Worm (Caenorhabditis elegans) whole organism, midembryonic: ENCODE data around the gene F20C5.6.

Experiments used
- T22C8.4 ChIP-seq: fragments of 200-800 bp; sonication (Bioruptor generic); IDR thresholded peaks from 2 replicates; pipeline ENCODE4 v1.3.6; 2022; ENCODE audit warnings: missing genetic modification characterization, missing compliant biosample characterization
- cog-1 ChIP-seq: sonication (generic microtip); optimal IDR thresholded peaks from 2 replicates; lab custom pipeline; 2016; ENCODE audit warnings: missing genetic modification characterization, missing compliant biosample characterization
- flt-1 ChIP-seq: fragments of 200-800 bp; sonication (Bioruptor generic); IDR thresholded peaks from 2 replicates; pipeline ENCODE4 v1.3.6; 2022; ENCODE audit warnings: missing genetic modification characterization, missing compliant biosample characterization
- klf-2 ChIP-seq: fragments of 200-800 bp; sonication (Bioruptor generic); conservative IDR thresholded peaks from 2 replicates; pipeline ENCODE4 v1.3.6; 2022; ENCODE audit warnings: missing genetic modification reagents, missing genetic modification characterization, missing compliant biosample characterization
- med-1 ChIP-seq: sonication (generic microtip); optimal IDR thresholded peaks from 2 replicates; lab custom pipeline; 2017; ENCODE audit warnings: missing genetic modification characterization, mild to moderate bottlenecking, missing compliant biosample characterization, antibody characterized with exemption, missing genetic modification reagents; ENCODE audit not compliant: insufficient read depth
- ref-1 ChIP-seq: fragments of 200-800 bp; sonication (Bioruptor generic); conservative IDR thresholded peaks from 2 replicates; pipeline ENCODE4 v1.3.6; 2022; ENCODE audit warnings: missing genetic modification reagents, missing genetic modification characterization, missing compliant biosample characterization
- tab-1 ChIP-seq: fragments of 200-800 bp; sonication (Bioruptor generic); IDR thresholded peaks from 2 replicates; pipeline ENCODE4 v1.3.6; 2022; ENCODE audit warnings: missing genetic modification characterization, missing compliant biosample characterization
- ztf-23 ChIP-seq: fragments of 200-800 bp; sonication (Bioruptor generic); IDR thresholded peaks from 2 replicates; pipeline ENCODE4 v1.3.6; 2022; ENCODE audit warnings: missing genetic modification reagents, missing genetic modification characterization, missing compliant biosample characterization
- ztf-29 ChIP-seq: fragments of 200-800 bp; sonication (Bioruptor generic); IDR thresholded peaks from 2 replicates; pipeline ENCODE4 v1.3.6; 2022; ENCODE audit warnings: missing genetic modification reagents, missing genetic modification characterization, missing compliant biosample characterization

F20C5.6 gene

DNA sequence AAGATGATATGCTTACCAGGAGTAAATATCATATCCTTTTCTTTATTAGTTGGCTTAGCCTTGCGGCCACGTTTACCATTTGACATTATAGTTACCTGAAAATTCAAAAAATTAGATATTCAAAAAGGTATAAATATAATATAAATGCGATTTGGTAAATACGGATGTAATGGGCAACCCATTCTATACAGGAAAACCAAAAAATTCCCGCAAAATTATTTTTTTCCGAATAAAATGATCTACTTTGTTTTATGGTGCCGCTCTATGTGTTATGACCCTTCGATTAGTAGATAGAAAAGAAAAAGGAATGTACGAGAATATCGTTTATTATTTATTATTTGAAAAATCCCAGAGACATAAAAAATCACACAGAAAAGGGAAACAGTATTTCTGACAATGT, 18.3 kb downstream of the F20C5.6 start, which contains the start of gene elli-1:
TSS of gene elli-1 (minus strand) at position 101 of the 400 bp plus-strand sequence.
- TF ChIP-seq klf-2 (GFP tag; lab: Robert Waterston, UW) (no peak), cog-1 (no peak), med-1 (GFP tag; lab: Kevin White, UChicago) (no peak), T22C8.4 (no peak), ztf-29 (GFP tag; lab: Robert Waterston, UW) (no peak), ztf-23 (no peak)

DNA sequence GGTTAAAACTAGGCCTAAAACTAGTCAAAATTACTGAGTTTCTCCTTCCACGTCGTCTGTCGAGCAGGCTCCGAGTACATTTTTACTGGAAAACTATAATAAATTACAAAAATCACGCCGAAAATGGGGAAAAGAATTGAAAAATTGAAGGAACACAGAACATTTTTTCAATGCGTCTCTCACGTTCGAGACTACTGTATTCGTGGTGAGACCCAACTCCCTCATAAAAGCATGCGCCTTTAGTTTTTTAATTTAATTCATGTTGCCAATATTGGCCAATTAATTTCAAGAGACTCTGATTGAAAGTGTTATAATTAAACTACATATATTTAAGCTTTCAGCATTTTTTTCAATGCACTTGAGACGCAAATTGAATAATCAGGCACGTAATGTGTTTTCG, 18.9 kb downstream of the F20C5.6 start:
- TF ChIP-seq flt-1 (GFP tag; lab: Robert Waterston, UW) (no peak), klf-2 (GFP tag; lab: Robert Waterston, UW) (no peak), cog-1 (no peak), med-1 (GFP tag; lab: Kevin White, UChicago) (no peak)

DNA sequence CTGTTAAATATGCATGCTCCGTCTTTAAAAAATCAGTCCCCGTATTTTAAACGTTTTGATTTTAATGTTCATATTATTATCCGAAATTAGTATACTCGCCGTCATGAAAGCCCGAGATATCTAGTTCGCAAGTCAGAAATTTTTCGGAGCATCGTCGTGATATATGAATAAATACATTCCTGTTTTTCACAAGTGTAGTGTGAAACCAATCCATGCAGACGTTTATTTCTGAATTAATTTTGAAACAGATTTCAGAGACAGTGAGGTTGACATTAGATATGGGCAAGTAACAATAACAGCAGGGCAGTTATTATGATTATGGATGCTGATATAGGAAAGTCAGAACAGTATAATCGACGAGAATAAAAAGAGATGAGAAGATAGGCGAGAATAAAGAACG, 20.5 kb downstream of the F20C5.6 start:
- TF ChIP-seq ref-1 (GFP tag; lab: Robert Waterston, UW) (no peak), flt-1 (GFP tag; lab: Robert Waterston, UW) (no peak), med-1 (GFP tag; lab: Kevin White, UChicago) (no peak), tab-1 (GFP tag; lab: Robert Waterston, UW) (no peak), ztf-23 (no peak), cog-1 (no peak), klf-2 (GFP tag; lab: Robert Waterston, UW) (no peak), ztf-29 (GFP tag; lab: Robert Waterston, UW) (no peak), T22C8.4 (no peak)

DNA sequence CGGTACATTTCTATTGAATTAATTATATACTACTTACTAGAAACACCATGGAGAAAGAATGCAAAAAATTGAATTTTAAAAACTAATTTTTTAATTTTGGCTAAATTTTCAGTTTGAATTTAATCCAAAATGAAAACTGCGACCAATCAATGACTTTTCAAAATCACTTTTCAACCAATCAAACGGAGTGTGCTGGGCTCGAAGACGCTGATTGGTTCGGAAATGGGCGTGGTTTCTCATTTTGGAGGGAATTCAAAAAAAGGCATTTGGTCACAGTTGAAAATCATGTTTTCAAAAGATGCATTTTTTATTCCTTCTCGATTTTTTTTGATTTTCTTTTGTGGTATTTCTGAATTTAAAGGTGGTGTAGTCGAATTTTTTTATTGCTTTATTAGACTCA, 24.0 kb downstream of the F20C5.6 start:
- TF ChIP-seq klf-2 (GFP tag; lab: Robert Waterston, UW) (no peak), ztf-23 (no peak), med-1 (GFP tag; lab: Kevin White, UChicago) (no peak), T22C8.4 (no peak)

DNA sequence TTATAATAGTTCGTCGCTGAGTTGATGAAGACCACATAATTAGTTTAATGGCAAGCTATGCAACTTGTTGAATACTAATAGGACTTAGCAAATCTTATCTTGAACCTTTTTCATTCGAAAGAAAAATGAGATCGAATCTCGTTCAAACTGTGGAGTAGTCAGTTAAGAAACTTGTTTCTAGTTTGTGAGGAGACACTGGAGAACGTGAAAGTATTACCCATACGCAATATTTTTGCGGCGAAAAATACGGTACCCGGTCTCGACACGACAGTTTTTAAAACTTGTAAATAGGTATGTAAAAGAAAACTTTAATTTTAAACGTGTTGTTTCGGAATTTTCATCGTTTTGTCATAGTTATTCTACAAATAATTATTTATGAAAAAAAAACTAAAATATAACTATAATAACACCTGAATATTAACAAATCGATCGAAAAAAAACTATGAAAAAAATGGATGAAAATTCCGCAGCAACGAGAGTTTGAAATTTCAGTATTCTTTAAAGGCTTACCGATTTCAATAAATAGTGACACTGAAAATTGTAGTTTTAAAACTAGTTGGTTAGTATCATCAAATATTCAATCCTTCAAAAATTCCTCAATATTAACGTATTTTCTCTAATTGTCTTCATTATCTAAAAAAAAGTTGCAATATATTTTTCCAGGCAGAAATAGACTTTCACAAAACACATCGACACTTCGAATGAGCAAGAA, 27.3 kb downstream of the F20C5.6 start, which contains the start of the genes F20C5.7 and parg-1:
TSS of gene F20C5.7 (minus strand) at position 101 of the 712 bp plus-strand sequence.
TSS of gene parg-1 (plus strand) at position 662 of the 712 bp plus-strand sequence.
- no peak for TF ChIP-seq flt-1 (GFP tag; lab: Robert Waterston, UW)
- no peak for TF ChIP-seq ref-1 (GFP tag; lab: Robert Waterston, UW)
- TF ChIP-seq med-1 (GFP tag; lab: Kevin White, UChicago), result no peak
- no peak for TF ChIP-seq ztf-23
- no peak for TF ChIP-seq ztf-29 (GFP tag; lab: Robert Waterston, UW)
- TF ChIP-seq T22C8.4, result no peak
- TF ChIP-seq tab-1 (GFP tag; lab: Robert Waterston, UW), result no peak
- TF ChIP-seq klf-2 (GFP tag; lab: Robert Waterston, UW), result no peak
- no peak for TF ChIP-seq cog-1

DNA sequence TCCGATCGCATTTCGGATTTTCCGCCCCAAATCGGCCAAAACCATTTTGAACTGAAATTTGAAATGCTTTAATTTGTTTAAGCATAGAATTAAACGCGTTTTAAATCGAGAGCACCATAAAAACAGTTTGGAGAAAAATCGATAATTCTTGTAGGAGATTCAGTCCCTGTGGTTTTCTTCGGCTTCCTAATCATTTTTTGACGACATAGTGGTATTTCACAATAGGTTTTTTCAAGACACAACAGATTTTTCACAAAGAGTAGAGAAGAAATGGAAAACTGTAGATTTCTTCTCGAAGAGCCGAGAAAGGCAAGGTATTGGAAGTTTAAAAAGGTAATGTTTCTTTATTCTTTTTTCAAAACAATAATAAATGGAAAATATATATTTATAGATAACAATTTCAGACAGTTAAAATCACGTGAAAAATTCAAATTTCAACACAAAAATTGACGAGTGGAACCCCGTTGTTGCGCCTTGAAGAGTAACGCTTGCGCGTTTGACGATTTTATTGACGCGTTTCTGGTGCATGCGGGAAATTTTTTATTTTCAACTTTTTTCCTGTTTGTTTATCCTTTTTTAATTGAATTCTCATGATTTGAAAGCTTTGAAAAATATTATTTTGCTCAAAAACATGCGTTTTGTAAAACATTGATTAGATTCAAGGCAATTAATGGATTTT, 29.2 kb downstream of the F20C5.6 start, which contains the start of gene F21D5.7:
TSS of gene F21D5.7 (minus strand) at position 51 of the 679 bp plus-strand sequence.
- TF ChIP-seq T22C8.4 (0 out of 2 replicates have a peak, but pooled peaks have one; percentile 34), cog-1 (no peak), klf-2 (GFP tag; lab: Robert Waterston, UW) (no peak), tab-1 (GFP tag; lab: Robert Waterston, UW) (no peak), ztf-29 (GFP tag; lab: Robert Waterston, UW) (no peak), ztf-23 (no peak)

DNA sequence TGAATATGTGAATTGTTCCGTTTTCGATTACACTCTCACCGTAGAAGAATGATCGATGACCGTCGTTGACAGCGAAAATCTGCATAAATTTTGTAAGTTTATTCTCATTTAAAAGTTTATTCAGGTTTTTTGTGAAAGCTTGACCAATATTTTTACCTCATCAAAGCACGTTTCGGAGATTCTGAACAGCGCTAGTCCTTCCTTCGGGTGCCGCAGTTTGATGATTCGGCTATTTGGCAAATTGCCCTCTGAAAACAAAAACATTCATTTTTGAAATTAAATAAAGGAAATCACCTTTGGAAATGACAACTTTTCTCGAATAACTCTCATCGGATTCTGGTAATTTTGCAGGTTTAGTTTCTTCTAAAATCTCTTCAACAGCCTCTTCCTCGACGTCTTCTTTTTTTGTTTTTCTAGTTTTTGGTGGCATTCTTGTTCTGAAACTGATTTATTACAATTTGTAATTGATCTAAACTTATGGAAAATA, 32.0 kb downstream of the F20C5.6 start, which contains the start of gene F21D5.6:
TSS of gene F21D5.6 (minus strand) at position 437 of the 487 bp plus-strand sequence.
- TF ChIP-seq med-1 (GFP tag; lab: Kevin White, UChicago), result no peak
- TF ChIP-seq flt-1 (GFP tag; lab: Robert Waterston, UW), result 0 out of 2 replicates have a peak, but pooled peaks have one; percentile 33
- no peak for TF ChIP-seq T22C8.4

DNA sequence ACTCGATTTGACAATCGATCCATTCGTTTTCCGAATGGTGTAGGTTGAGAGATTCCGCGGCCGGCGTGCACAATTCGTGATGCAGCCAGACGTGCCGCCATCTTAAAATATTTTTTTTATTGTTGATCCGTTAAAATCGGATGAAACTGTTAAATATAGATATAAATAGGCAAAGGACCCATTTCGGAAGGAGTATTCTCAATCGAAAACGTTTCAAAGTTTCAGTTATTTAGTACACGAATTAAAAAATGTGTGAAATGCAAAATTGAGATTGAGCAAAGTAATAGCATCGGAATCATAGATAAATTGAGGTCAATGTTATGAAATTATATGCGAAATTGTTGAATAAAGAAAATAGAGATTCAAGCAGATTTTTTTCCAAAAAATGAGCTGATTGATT, 33.1 kb downstream of the F20C5.6 start, which contains the start of gene mrps-33:
TSS of gene mrps-33 (minus strand) at position 101 of the 400 bp plus-strand sequence.
- no peak for TF ChIP-seq tab-1 (GFP tag; lab: Robert Waterston, UW)
- no peak for TF ChIP-seq ref-1 (GFP tag; lab: Robert Waterston, UW)
- no peak for TF ChIP-seq cog-1
- TF ChIP-seq klf-2 (GFP tag; lab: Robert Waterston, UW), result no peak
- TF ChIP-seq ztf-23, result no peak
- TF ChIP-seq T22C8.4, result no peak
- no peak for TF ChIP-seq med-1 (GFP tag; lab: Kevin White, UChicago)
- TF ChIP-seq ztf-29 (GFP tag; lab: Robert Waterston, UW), result no peak
- TF ChIP-seq flt-1 (GFP tag; lab: Robert Waterston, UW), result no peak

DNA sequence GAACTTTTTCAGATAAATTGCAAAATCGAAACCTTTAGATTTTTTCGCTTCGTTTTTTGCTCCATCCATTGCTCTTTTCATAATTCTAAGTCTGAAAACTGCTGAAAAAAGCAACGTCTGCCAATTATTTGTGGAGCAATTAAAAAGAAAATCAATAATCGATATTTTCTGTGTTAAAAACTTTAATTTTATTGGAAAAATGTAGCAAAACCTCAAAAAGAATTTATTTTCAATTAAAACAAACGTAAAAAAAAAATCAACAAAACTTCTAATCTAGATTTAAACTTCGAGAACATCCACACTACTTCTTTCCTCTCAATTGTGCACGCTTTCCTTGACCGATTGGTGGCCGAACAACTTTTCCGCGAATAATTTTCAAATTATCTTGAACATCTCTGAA, 33.7 kb downstream of the F20C5.6 start, which contains the start of gene F21D5.5:
TSS of gene F21D5.5 (minus strand) at position 101 of the 400 bp plus-strand sequence.
- TF ChIP-seq flt-1 (GFP tag; lab: Robert Waterston, UW), result no peak
- no peak for TF ChIP-seq cog-1
- TF ChIP-seq med-1 (GFP tag; lab: Kevin White, UChicago), result no peak
- TF ChIP-seq tab-1 (GFP tag; lab: Robert Waterston, UW), result no peak
- no peak for TF ChIP-seq T22C8.4
- TF ChIP-seq klf-2 (GFP tag; lab: Robert Waterston, UW), result no peak
- no peak for TF ChIP-seq ref-1 (GFP tag; lab: Robert Waterston, UW)
- no peak for TF ChIP-seq ztf-29 (GFP tag; lab: Robert Waterston, UW)
- no peak for TF ChIP-seq ztf-23
